Fruit fly (Drosophila melanogaster) whole organism, adult: Measurements from ENCODE around the gene brm.

Experiments used
- CG7045 ChIP-seq: fragments of 200-800 bp; sonication (Bioruptor generic); optimal IDR thresholded peaks from 2 replicates; lab custom pipeline; 2017; ENCODE audit warnings: missing biosample characterization, mild to moderate bottlenecking, missing genetic modification characterization
- cnc ChIP-seq, 2 experiments: fragments of >200 bp; optimal IDR thresholded peaks; 2 replicates each; lab custom pipeline; 2017
- kay ChIP-seq: fragments of 200-800 bp; sonication (Bioruptor generic); peaks from one replicate; lab custom pipeline; 2016; ENCODE audit warnings: missing biosample characterization, missing genetic modification characterization, borderline replicate concordance
- ovo ChIP-seq: fragments of 200-800 bp; sonication (Bioruptor generic); optimal IDR thresholded peaks from 2 replicates; lab custom pipeline; 2016; ENCODE audit warnings: missing biosample characterization, missing genetic modification characterization
- tj ChIP-seq: fragments of 200-800 bp; sonication (Bioruptor generic); optimal IDR thresholded peaks from 3 replicates; lab custom pipeline; 2017; ENCODE audit warnings: missing biosample characterization, mild to moderate bottlenecking, missing genetic modification characterization, moderate library complexity

- TF ChIP-seq cnc (optimal IDR thresholded peaks at IDR 0.05; lab: Kevin White, UChicago) (no peak), CG7045 (no peak), ovo (GFP tag; lab: Kevin White, UChicago) (no peak), kay (no peak), tj (GFP tag; lab: Kevin White, UChicago) (no peak)
Measured at dm6 chr3L:15968686-15969085, 14.0 kb downstream of the brm start.
